Worm (Caenorhabditis elegans) whole organism, L4/young adult: ENCODE measurements around the gene dhs-11.

Experiments used
- W03F9.2 ChIP-seq: fragments of 150-350 bp; optimal IDR thresholded peaks from 2 replicates; lab custom pipeline; 2014; ENCODE audit warnings: missing biosample characterization, missing genetic modification characterization
- dao-5 ChIP-seq: sonication (generic microtip); optimal IDR thresholded peaks from 2 replicates; lab custom pipeline; 2016; ENCODE audit warnings: missing genotype, missing genetic modification characterization, moderate library complexity, missing compliant biosample characterization
- him-1 ChIP-seq: sonication (generic microtip); optimal IDR thresholded peaks from 2 replicates; lab custom pipeline; 2016; ENCODE audit warnings: missing genotype, missing genetic modification reagents, missing genetic modification characterization, missing compliant biosample characterization

DNA sequence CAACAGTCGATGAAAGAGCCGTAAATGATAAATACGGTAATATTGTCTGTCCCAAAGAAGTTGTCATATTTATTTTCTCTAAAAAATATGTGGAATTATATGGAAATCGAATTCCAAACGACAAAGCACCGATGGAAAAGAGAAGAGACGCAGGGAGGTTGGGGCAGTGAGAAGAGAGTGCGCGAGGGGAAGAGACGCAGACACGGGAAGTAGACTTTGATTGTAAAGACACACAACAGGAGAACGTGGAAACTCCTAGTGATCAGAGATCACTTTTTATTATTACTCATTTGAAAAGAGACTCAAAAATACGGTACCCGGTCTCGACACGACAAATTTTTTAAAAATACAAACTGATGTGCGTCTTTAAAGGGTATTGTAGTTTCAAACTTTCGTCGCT lies 14.3 kb downstream of the dhs-11 start:
- no peak for TF ChIP-seq W03F9.2 (tag; lab: Kevin White, UChicago)
- TF ChIP-seq him-1: no peak
- no peak for TF ChIP-seq dao-5 (tag; lab: Kevin White, UChicago)
